Fruit fly (Drosophila melanogaster) whole organism, embryonic: ENCODE data around the gene CG14431.

Source experiments
- B-H2 ChIP-seq: fragments of 200-800 bp; sonication (Bioruptor generic); optimal IDR thresholded peaks from 2 replicates; lab custom pipeline; 2018; ENCODE audit warnings: missing biosample characterization, mild to moderate bottlenecking, missing genetic modification characterization
- CG10209 ChIP-seq: fragments of 200-800 bp; sonication (Bioruptor generic); optimal IDR thresholded peaks from 3 replicates; lab custom pipeline; 2017; ENCODE audit warnings: missing biosample characterization, mild to moderate bottlenecking, missing genetic modification characterization, missing genetic modification reagents
- CG10321 ChIP-seq: fragments of 200-800 bp; sonication (Bioruptor generic); IDR thresholded peaks from 2 replicates; pipeline ENCODE4 v1.3.6; 2022; ENCODE audit warnings: missing biosample characterization, missing genetic modification characterization
- CG10543 ChIP-seq: fragments of 200-800 bp; sonication (Bioruptor generic); optimal IDR thresholded peaks from 3 replicates; lab custom pipeline; 2017; ENCODE audit warnings: missing biosample characterization, mild to moderate bottlenecking, missing genetic modification characterization, moderate library complexity
- CG12769 ChIP-seq: fragments of 200-800 bp; sonication (Bioruptor generic); optimal IDR thresholded peaks from 2 replicates; lab custom pipeline; 2019; ENCODE audit warnings: missing biosample characterization, mild to moderate bottlenecking, missing genetic modification characterization, moderate library complexity
- CG13287 ChIP-seq: fragments of 200-800 bp; sonication (Bioruptor generic); IDR thresholded peaks from 2 replicates; pipeline ENCODE4 v1.3.6; 2022; ENCODE audit warnings: missing biosample characterization, missing genetic modification characterization; ENCODE audit not compliant: partially characterized antibody
- CG13296 ChIP-seq: fragments of 200-800 bp; sonication (Bioruptor generic); optimal IDR thresholded peaks from 3 replicates; lab custom pipeline; 2018; ENCODE audit warnings: missing biosample characterization, mild to moderate bottlenecking, missing genetic modification characterization
- CG13624 ChIP-seq: fragments of 200-800 bp; sonication (Bioruptor generic); optimal IDR thresholded peaks from 2 replicates; lab custom pipeline; 2016; ENCODE audit warnings: missing biosample characterization, missing genetic modification characterization
- CG1832 ChIP-seq: fragments of 200-800 bp; sonication (Bioruptor generic); optimal IDR thresholded peaks from 2 replicates; lab custom pipeline; 2017; ENCODE audit warnings: missing biosample characterization, mild to moderate bottlenecking, missing genetic modification characterization, inconsistent platforms
- CG2116 ChIP-seq: fragments of 200-800 bp; sonication (Bioruptor generic); optimal IDR thresholded peaks from 3 replicates; lab custom pipeline; 2018; ENCODE audit warnings: missing biosample characterization, mild to moderate bottlenecking, missing genetic modification characterization
- CG32772 ChIP-seq: fragments of 200-800 bp; sonication (Bioruptor generic); IDR thresholded peaks from 2 replicates; pipeline ENCODE4 v1.3.6; 2022; ENCODE audit warnings: missing biosample characterization, missing genetic modification characterization
- CG3838 ChIP-seq: fragments of 200-800 bp; sonication (Bioruptor generic); optimal IDR thresholded peaks from 3 replicates; lab custom pipeline; 2016; ENCODE audit warnings: missing biosample characterization, missing genetic modification characterization
- CG8290 ChIP-seq, 3 experiments: fragments of 200-800 bp; sonication (Bioruptor generic); optimal IDR thresholded peaks; 2 replicates each; lab custom pipeline; 2016 to 2019; ENCODE audit warnings: missing biosample characterization in 3 of 3, missing genetic modification characterization in 3 of 3, mild to moderate bottlenecking in 2 of 3, moderate library complexity in 1 of 3
- CG8388 ChIP-seq: fragments of 200-800 bp; sonication (Bioruptor generic); optimal IDR thresholded peaks from 2 replicates; lab custom pipeline; 2019; ENCODE audit warnings: missing biosample characterization, mild to moderate bottlenecking, missing genetic modification characterization, moderate library complexity
- CG9932 ChIP-seq: fragments of 200-800 bp; sonication (Bioruptor generic); IDR thresholded peaks from 2 replicates; pipeline ENCODE4 v1.3.6; 2022; ENCODE audit warnings: missing biosample characterization, missing genetic modification characterization
- D ChIP-seq, 2 experiments: fragments of 200-800 bp in 1 of 2; fragments of >200 bp in 1 of 2; sonication (Bioruptor generic) in 1 of 2; optimal IDR thresholded peaks; 2 replicates in 1 of 2; 3 replicates in 1 of 2; lab custom pipeline; 2017; ENCODE audit warnings: mild to moderate bottlenecking in 1 of 2, missing biosample characterization in 1 of 2, missing genetic modification characterization in 1 of 2, missing genetic modification reagents in 1 of 2
- Deaf1 ChIP-seq: fragments of 200-800 bp; optimal IDR thresholded peaks from 3 replicates; lab custom pipeline; 2019; ENCODE audit warnings: missing biosample characterization, mild to moderate bottlenecking, missing genetic modification characterization, moderate library complexity
- GATAe ChIP-seq: fragments of 200-800 bp; sonication (Bioruptor generic); conservative IDR thresholded peaks from 2 replicates; pipeline ENCODE4 v1.3.6; 2022; ENCODE audit warnings: missing biosample characterization, missing genetic modification characterization
- NC2α ChIP-seq: fragments of 200-800 bp; sonication (Bioruptor generic); optimal IDR thresholded peaks from 2 replicates; lab custom pipeline; 2016; ENCODE audit warnings: missing biosample characterization, missing genetic modification characterization
- Oli ChIP-seq: fragments of 200-800 bp; sonication (Bioruptor generic); optimal IDR thresholded peaks from 2 replicates; lab custom pipeline; 2018; ENCODE audit warnings: missing biosample characterization, mild to moderate bottlenecking, missing genetic modification characterization, moderate library complexity
- Optix ChIP-seq: fragments of 200-800 bp; sonication (Bioruptor generic); IDR thresholded peaks from 3 replicates; pipeline ENCODE4 v1.3.6; 2022; ENCODE audit warnings: missing biosample characterization, missing genetic modification characterization
- Sry-β ChIP-seq: fragments of 200-800 bp; sonication (Bioruptor generic); optimal IDR thresholded peaks from 2 replicates; lab custom pipeline; 2018; ENCODE audit warnings: missing biosample characterization, mild to moderate bottlenecking, missing genetic modification characterization, moderate library complexity
- Trl ChIP-seq, 3 experiments: fragments of >200 bp in 2 of 3; fragments of 200-800 bp in 1 of 3; sonication (Bioruptor generic) in 1 of 3; optimal IDR thresholded peaks; 2 replicates in 1 of 3; 3 replicates in 2 of 3; lab custom pipeline; 2016 to 2017; ENCODE audit warnings: missing biosample characterization in 1 of 3, missing genetic modification characterization in 1 of 3
- Usf ChIP-seq: fragments of 200-800 bp; sonication (Bioruptor generic); optimal IDR thresholded peaks from 2 replicates; lab custom pipeline; 2017; ENCODE audit warnings: missing genotype, missing biosample characterization, missing genetic modification characterization
- abd-A ChIP-seq: fragments of 200-800 bp; sonication (Bioruptor generic); optimal IDR thresholded peaks from 3 replicates; lab custom pipeline; 2019; ENCODE audit warnings: missing biosample characterization, mild to moderate bottlenecking, missing genetic modification characterization, moderate library complexity
- bigmax ChIP-seq: fragments of 200-800 bp; sonication (Bioruptor generic); optimal IDR thresholded peaks from 2 replicates; lab custom pipeline; 2018; ENCODE audit warnings: missing biosample characterization, mild to moderate bottlenecking, missing genetic modification characterization
- cg ChIP-seq: fragments of 200-800 bp; sonication (Bioruptor generic); optimal IDR thresholded peaks from 3 replicates; lab custom pipeline; 2019; ENCODE audit warnings: missing biosample characterization, mild to moderate bottlenecking, missing genetic modification characterization, moderate library complexity
- chinmo ChIP-seq: fragments of 200-800 bp; sonication (Bioruptor generic); IDR thresholded peaks from 4 replicates; pipeline ENCODE4 v1.3.6; 2022; ENCODE audit warnings: missing biosample characterization, missing genetic modification characterization; ENCODE audit not compliant: partially characterized antibody
- chm ChIP-seq: fragments of 200-800 bp; sonication (Bioruptor generic); IDR thresholded peaks from 2 replicates; pipeline ENCODE4 v1.3.6; 2022; ENCODE audit warnings: missing biosample characterization, missing genetic modification characterization
- crc ChIP-seq: fragments of 200-800 bp; sonication (Bioruptor generic); optimal IDR thresholded peaks from 2 replicates; lab custom pipeline; 2016; ENCODE audit warnings: missing biosample characterization, missing genetic modification characterization
- dm ChIP-seq: fragments of 200-800 bp; sonication (Bioruptor generic); optimal IDR thresholded peaks from 3 replicates; lab custom pipeline; 2016; ENCODE audit warnings: missing biosample characterization, missing genetic modification characterization
- ewg ChIP-seq: fragments of 200-800 bp; sonication (Bioruptor generic); optimal IDR thresholded peaks from 3 replicates; lab custom pipeline; 2017; ENCODE audit warnings: mild to moderate bottlenecking, missing biosample characterization, missing genetic modification reagents, missing genetic modification characterization
- exex ChIP-seq: fragments of 200-800 bp; sonication (Bioruptor generic); optimal IDR thresholded peaks from 4 replicates; lab custom pipeline; 2018; ENCODE audit warnings: missing biosample characterization, mild to moderate bottlenecking, missing genetic modification characterization, moderate library complexity
- ham ChIP-seq: fragments of 200-800 bp; sonication (Bioruptor generic); IDR thresholded peaks from 2 replicates; pipeline ENCODE4 v1.3.6; 2022; ENCODE audit warnings: missing biosample characterization, missing genetic modification characterization
- hbn ChIP-seq: fragments of 200-800 bp; sonication (Bioruptor generic); IDR thresholded peaks from 2 replicates; pipeline ENCODE4 v1.3.6; 2022; ENCODE audit warnings: missing biosample characterization, missing genetic modification characterization; ENCODE audit not compliant: partially characterized antibody
- lola ChIP-seq, 3 experiments: fragments of >200 bp in 2 of 3; fragments of 200-800 bp in 1 of 3; sonication (Bioruptor generic) in 1 of 3; optimal IDR thresholded peaks; 2 replicates each; lab custom pipeline; 2017 to 2019; ENCODE audit warnings: missing biosample characterization in 3 of 3, missing genetic modification characterization in 3 of 3, mild to moderate bottlenecking in 1 of 3, moderate library complexity in 1 of 3
- nom ChIP-seq: fragments of 200-800 bp; sonication (Bioruptor generic); optimal IDR thresholded peaks from 2 replicates; lab custom pipeline; 2017; ENCODE audit warnings: missing biosample characterization, missing genetic modification characterization, mild to moderate bottlenecking, moderate library complexity, missing genetic modification reagents
- oc ChIP-seq: fragments of 200-800 bp; sonication (Bioruptor generic); optimal IDR thresholded peaks from 2 replicates; lab custom pipeline; 2018; ENCODE audit warnings: missing biosample characterization, mild to moderate bottlenecking, missing genetic modification characterization, moderate library complexity
- pfk ChIP-seq: fragments of 200-800 bp; sonication (Bioruptor generic); optimal IDR thresholded peaks from 2 replicates; lab custom pipeline; 2018; ENCODE audit warnings: missing biosample characterization, mild to moderate bottlenecking, missing genetic modification characterization, moderate library complexity
- pros ChIP-seq: fragments of 200-800 bp; sonication (Bioruptor generic); optimal IDR thresholded peaks from 3 replicates; lab custom pipeline; 2019; ENCODE audit warnings: missing biosample characterization, mild to moderate bottlenecking, missing genetic modification characterization, moderate library complexity
- psq ChIP-seq: fragments of 200-800 bp; sonication (Bioruptor generic); optimal IDR thresholded peaks from 2 replicates; lab custom pipeline; 2017; ENCODE audit warnings: missing biosample characterization, missing genetic modification characterization
- sna ChIP-seq: fragments of 200-800 bp; sonication (Bioruptor generic); IDR thresholded peaks from 2 replicates; pipeline ENCODE4 v1.3.6; 2022; ENCODE audit warnings: missing biosample characterization, missing genetic modification characterization; ENCODE audit not compliant: partially characterized antibody
- sqz ChIP-seq: fragments of 200-800 bp; sonication (Bioruptor generic); optimal IDR thresholded peaks from 3 replicates; lab custom pipeline; 2018; ENCODE audit warnings: missing biosample characterization, mild to moderate bottlenecking, missing genetic modification characterization
- tll ChIP-seq, 2 experiments: fragments of 200-800 bp in 1 of 2; fragments of >200 bp in 1 of 2; sonication (Bioruptor generic) in 1 of 2; optimal IDR thresholded peaks; 2 replicates each; lab custom pipeline; 2017 to 2019; ENCODE audit warnings: missing biosample characterization in 2 of 2, missing genetic modification characterization in 2 of 2, mild to moderate bottlenecking in 1 of 2, moderate library complexity in 1 of 2

CG14431 gene

dm6 chrX:6862521-6863288 is 45.4 kb upstream of the CG14431 start (continued):
- TF ChIP-seq sna (GFP tag; lab: Robert Waterston, UW) (peak; percentile 49; the same call in 1 of the 2 replicates), CG9932 (GFP tag; lab: Robert Waterston, UW) (peak; percentile 6; the same call in 1 of the 2 replicates), Trl (optimal IDR thresholded peaks at IDR 0.05; lab: Kevin White, UChicago) (peak; percentile 7 to 52), Trl (GFP tag; optimal IDR thresholded peaks at IDR 0.05; lab: Kevin White, UChicago) (no peak), CG10209 (peak; percentile 78), tll (GFP tag; optimal IDR thresholded peaks at IDR 0.05; lab: Kevin White, UChicago) (peak in 1 of 2 experiments; percentile 8), chm (GFP tag; lab: Robert Waterston, UW) (peak; percentile 29; the same call in 1 of the 2 replicates), bigmax (GFP tag; lab: Kevin White, UChicago) (no peak), pfk (GFP tag; lab: Kevin White, UChicago) (peak; percentile 70), pros (peak; percentile 89), GATAe (GFP tag; lab: Robert Waterston, UW) (0 out of 2 replicates have a peak, but pooled peaks have one; percentile 28), CG13287 (GFP tag; lab: Robert Waterston, UW) (peak; percentile 41; the same call in 1 of the 2 replicates), hbn (GFP tag; lab: Robert Waterston, UW) (0 out of 2 replicates have a peak, but pooled peaks have one; percentile 25), abd-A (tag; lab: Kevin White, UChicago) (peak; percentile 92), oc (tag; lab: Kevin White, UChicago) (peak; percentile 1), CG13296 (GFP tag; lab: Kevin White, UChicago) (no peak), nom (GFP tag; lab: Kevin White, UChicago) (no peak), chinmo (GFP tag; lab: Robert Waterston, UW) (peak; percentile 98), Optix (GFP tag; lab: Robert Waterston, UW) (0 out of 3 replicates have a peak, but pooled peaks have one; percentile 64), D (optimal IDR thresholded peaks at IDR 0.05; lab: Kevin White, UChicago) (peak; percentile 65), D (GFP tag; optimal IDR thresholded peaks at IDR 0.05; lab: Kevin White, UChicago) (no peak), psq (GFP tag; lab: Kevin White, UChicago) (peak; percentile 92), CG8388 (GFP tag; lab: Kevin White, UChicago) (no peak), CG2116 (no peak), B-H2 (GFP tag; lab: Kevin White, UChicago) (peak; percentile 4), NC2α (GFP tag; lab: Kevin White, UChicago) (no peak), dm (GFP tag; lab: Kevin White, UChicago) (peak; percentile 8), sqz (GFP tag; lab: Kevin White, UChicago) (peak; percentile 98), Oli (tag; lab: Kevin White, UChicago) (no peak), CG12769 (tag; lab: Kevin White, UChicago) (peak; percentile 46), CG8290 (GFP tag; optimal IDR thresholded peaks at IDR 0.05; lab: Kevin White, UChicago) (no peak), CG8290 (tag; optimal IDR thresholded peaks at IDR 0.05; lab: Kevin White, UChicago) (peak in 1 of 2 experiments; percentile 39), CG10321 (peak; percentile 49; the same call in 1 of the 2 replicates), CG32772 (GFP tag; lab: Robert Waterston, UW) (peak; percentile 71), Usf (GFP tag; lab: Kevin White, UChicago) (no peak), CG13624 (GFP tag; lab: Kevin White, UChicago) (peak; percentile 3), crc (GFP tag; lab: Kevin White, UChicago) (no peak), CG10543 (peak; percentile 72), Sry-β (GFP tag; lab: Kevin White, UChicago) (no peak), lola (GFP tag; optimal IDR thresholded peaks at IDR 0.05; lab: Kevin White, UChicago) (peak in 1 of 3 experiments; percentile 7), ewg (no peak), CG3838 (GFP tag; lab: Kevin White, UChicago) (peak; percentile 59), Deaf1 (tag; lab: Kevin White, UChicago) (peak; percentile 99), ham (GFP tag; lab: Robert Waterston, UW) (no peak), CG1832 (GFP tag; lab: Kevin White, UChicago) (peak; percentile 34), cg (peak; percentile 91), exex (peak; percentile 34)
- TF ChIP-seq, all 482 proteins: peak for 58
